Worm (Caenorhabditis elegans) whole organism, early embryonic: ENCODE measurements around the gene Y38A10A.7.

Source experiments
- B0310.2 ChIP-seq: sonication (generic microtip); optimal IDR thresholded peaks from 2 replicates; lab custom pipeline; 2016; ENCODE audit warnings: mild to moderate bottlenecking, missing genetic modification characterization, missing compliant biosample characterization
- F13C5.2 ChIP-seq: sonication (generic microtip); optimal IDR thresholded peaks from 2 replicates; lab custom pipeline; 2017; ENCODE audit warnings: mild to moderate bottlenecking, missing genetic modification characterization, inconsistent platforms, missing compliant biosample characterization
- ama-1 ChIP-seq: fragments of 150-350 bp; optimal IDR thresholded peaks from 2 replicates; lab custom pipeline; 2014
- flt-1 ChIP-seq: fragments of 200-800 bp; sonication (Bioruptor generic); IDR thresholded peaks from 2 replicates; pipeline ENCODE4 v1.3.6; 2022; ENCODE audit warnings: missing genetic modification characterization, missing compliant biosample characterization
- hmg-4 ChIP-seq: fragments of 200-800 bp; sonication (Bioruptor generic); optimal IDR thresholded peaks from 2 replicates; lab custom pipeline; 2018; ENCODE audit warnings: mild to moderate bottlenecking, missing genetic modification characterization, missing compliant biosample characterization
- sea-1 ChIP-seq: fragments of 200-800 bp; sonication (Bioruptor generic); conservative IDR thresholded peaks from 2 replicates; pipeline ENCODE4 v1.3.6; 2022; ENCODE audit warnings: missing genetic modification characterization, missing compliant biosample characterization
- tbx-37 ChIP-seq: fragments of 200-800 bp; sonication (Bioruptor generic); conservative IDR thresholded peaks from 2 replicates; pipeline ENCODE4 v1.3.6; 2022; ENCODE audit warnings: missing genetic modification reagents, missing genetic modification characterization, missing compliant biosample characterization
- tra-4 ChIP-seq: sonication (generic microtip); optimal IDR thresholded peaks from 2 replicates; lab custom pipeline; 2017; ENCODE audit warnings: missing genetic modification characterization, missing compliant biosample characterization

DNA sequence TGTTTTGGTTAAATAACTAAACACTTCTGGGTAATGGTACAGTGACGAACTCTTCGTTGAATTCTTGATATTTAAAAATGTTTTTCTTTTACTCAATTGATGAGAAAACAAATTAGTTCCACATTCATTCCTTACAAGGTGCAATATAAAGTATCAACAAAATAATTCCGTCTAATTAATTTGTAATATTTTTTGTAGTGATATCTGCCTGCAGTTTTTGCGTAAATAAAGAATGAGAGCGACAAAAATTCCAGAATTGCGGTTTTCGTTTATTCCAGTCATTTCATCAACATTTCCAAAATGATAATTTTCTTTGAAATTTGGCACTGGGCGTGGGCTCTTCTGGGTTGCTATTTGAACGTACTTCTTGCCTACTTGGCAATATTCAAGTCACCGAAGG, 40.7 kb upstream of the Y38A10A.7 start, which contains the start of gene srd-20:
- TF ChIP-seq ama-1 (lab: Kevin White, UChicago), result no peak
- no peak for TF ChIP-seq sea-1 (GFP tag; lab: Robert Waterston, UW)
- no peak for TF ChIP-seq B0310.2 (tag; lab: Kevin White, UChicago)
- TF ChIP-seq tbx-37 (GFP tag; lab: Robert Waterston, UW), result no peak
- no peak for TF ChIP-seq flt-1 (GFP tag; lab: Robert Waterston, UW)
- no peak for TF ChIP-seq hmg-4
- TF ChIP-seq F13C5.2 (tag; lab: Kevin White, UChicago), result no peak
- no peak for TF ChIP-seq tra-4 (tag; lab: Kevin White, UChicago)
